Worm (Caenorhabditis elegans) whole organism, late embryonic: Measurements from ENCODE around the gene T28A11.4.

Experiments
- ama-1 ChIP-seq: fragments of 150-350 bp; optimal IDR thresholded peaks from 2 replicates; lab custom pipeline; 2014
- dve-1 ChIP-seq: sonication (generic microtip); optimal IDR thresholded peaks from 2 replicates; lab custom pipeline; 2017; ENCODE audit warnings: antibody characterized with exemption, mild to moderate bottlenecking, missing genetic modification characterization, missing compliant biosample characterization
- ets-4 ChIP-seq: sonication (generic microtip); optimal IDR thresholded peaks from 2 replicates; lab custom pipeline; 2016; ENCODE audit warnings: missing genetic modification characterization, missing compliant biosample characterization
- eyg-1 ChIP-seq: sonication (generic microtip); optimal IDR thresholded peaks from 2 replicates; lab custom pipeline; 2016; ENCODE audit warnings: missing genotype, missing genetic modification characterization, missing compliant biosample characterization
- madf-2 ChIP-seq: sonication (generic microtip); optimal IDR thresholded peaks from 2 replicates; lab custom pipeline; 2017; ENCODE audit warnings: missing genetic modification characterization, missing compliant biosample characterization
- nhr-11 ChIP-seq: fragments of 150-350 bp; optimal IDR thresholded peaks from 2 replicates; lab custom pipeline; 2014; ENCODE audit warnings: missing biosample characterization, missing genetic modification characterization
- pag-3 ChIP-seq: sonication (generic microtip); optimal IDR thresholded peaks from 2 replicates; lab custom pipeline; 2016; ENCODE audit warnings: missing compliant biosample characterization, missing genetic modification characterization, borderline replicate concordance
- ztf-16 ChIP-seq: sonication (generic microtip); optimal IDR thresholded peaks from 2 replicates; lab custom pipeline; 2017; ENCODE audit warnings: missing genetic modification characterization, missing compliant biosample characterization

- TF ChIP-seq ets-4 (tag; lab: Kevin White, UChicago): no peak
- no peak for TF ChIP-seq ama-1 (lab: Kevin White, UChicago)
- TF ChIP-seq madf-2: no peak
- no peak for TF ChIP-seq pag-3 (tag; lab: Kevin White, UChicago)
- TF ChIP-seq eyg-1 (tag; lab: Kevin White, UChicago): no peak
- TF ChIP-seq nhr-11 (tag; lab: Kevin White, UChicago): no peak
- no peak for TF ChIP-seq ztf-16 (tag; lab: Kevin White, UChicago)
- no peak for TF ChIP-seq dve-1
Observed at ce11 chrV:3256809-3257208, 17.0 kb upstream of the T28A11.4 start.
